Worm (Caenorhabditis elegans) whole organism, young adult: ENCODE results near the gene F35B3.7.

ENCODE experiments used
- B0035.1 ChIP-seq: sonication (generic microtip); optimal IDR thresholded peaks from 2 replicates; lab custom pipeline; 2016; ENCODE audit warnings: missing genetic modification characterization, mild to moderate bottlenecking, missing compliant biosample characterization, missing genotype, missing genetic modification reagents
- gei-17 ChIP-seq: fragments of 200-800 bp; sonication (Bioruptor generic); optimal IDR thresholded peaks from 2 replicates; lab custom pipeline; 2018; ENCODE audit warnings: mild to moderate bottlenecking, missing genetic modification characterization, missing compliant biosample characterization
- him-1 ChIP-seq: sonication (generic microtip); optimal IDR thresholded peaks from 2 replicates; lab custom pipeline; 2016; ENCODE audit warnings: missing genotype, missing genetic modification reagents, missing genetic modification characterization, missing compliant biosample characterization
- nfya-1 ChIP-seq: sonication (generic microtip); optimal IDR thresholded peaks from 2 replicates; lab custom pipeline; 2017; ENCODE audit warnings: antibody characterized with exemption, missing compliant biosample characterization, missing genetic modification characterization, borderline replicate concordance; ENCODE audit not compliant: insufficient read depth
- pha-4 ChIP-seq: fragments of 150-350 bp; sonication (generic microtip); optimal IDR thresholded peaks from 2 replicates; lab custom pipeline; 2014; ENCODE audit warnings: missing biosample characterization, missing genetic modification reagents, missing genetic modification characterization
- unc-62 ChIP-seq: fragments of 150-350 bp; optimal IDR thresholded peaks from 2 replicates; lab custom pipeline; 2014; ENCODE audit warnings: missing biosample characterization, missing genetic modification reagents, missing genetic modification characterization

ce11 chrX:16988367-16988766, 54.5 kb downstream of the F35B3.7 start:
- TF ChIP-seq pha-4 (tag; lab: Kevin White, UChicago) (no peak), unc-62 (GFP tag; lab: Kevin White, UChicago) (no peak), nfya-1 (tag; lab: Kevin White, UChicago) (no peak), him-1 (tag; lab: Kevin White, UChicago) (no peak), B0035.1 (tag; lab: Kevin White, UChicago) (no peak), gei-17 (GFP tag; lab: Kevin White, UChicago) (no peak)
